Fruit fly (Drosophila melanogaster): Measurements from ENCODE around the gene Vps16B.
A peak's percentile ranks its signal among the peaks of the same experiment; 100 is the strongest.

Gene Vps16B

DNA sequence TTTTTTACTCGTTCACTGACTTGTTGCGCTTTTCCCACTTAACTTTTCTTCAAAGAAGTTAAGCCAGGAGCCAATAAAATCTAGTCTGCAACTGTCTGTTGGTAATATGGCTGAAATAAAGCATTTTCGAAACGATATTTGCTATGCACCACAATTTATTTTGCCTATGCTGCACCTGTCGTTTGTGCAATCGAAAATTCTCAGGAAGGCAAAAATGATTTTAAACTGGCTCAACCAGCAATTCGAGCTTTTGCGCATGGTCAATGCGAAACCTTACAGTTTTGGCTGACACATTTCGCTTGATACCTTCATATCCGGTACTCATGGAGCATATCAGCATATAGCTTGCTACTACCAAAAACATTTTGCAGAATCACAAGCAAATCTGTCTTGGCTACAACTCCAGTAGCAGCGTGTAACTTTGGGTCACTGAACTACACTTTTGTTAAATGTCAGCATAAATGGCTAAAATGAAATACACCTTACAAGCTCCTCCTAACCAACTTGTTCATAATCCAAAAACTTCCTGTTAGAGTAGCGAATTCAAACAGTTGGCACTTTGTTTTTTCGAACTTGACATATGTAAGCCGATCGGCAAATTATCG, 23.6 kb upstream of the Vps16B start:
- no peak for TF ChIP-seq pan (optimal IDR thresholded peaks at IDR 0.05)
- TF ChIP-seq OdsH (GFP tag; optimal IDR thresholded peaks at IDR 0.05), result no peak
- TF ChIP-seq tai (GFP tag; optimal IDR thresholded peaks at IDR 0.05), result no peak
- TF ChIP-seq br (GFP tag; optimal IDR thresholded peaks at IDR 0.05), result no peak
- no peak for TF ChIP-seq N (GFP tag; optimal IDR thresholded peaks at IDR 0.05)
- TF ChIP-seq Abd-B (GFP tag; optimal IDR thresholded peaks at IDR 0.05), result no peak
- no peak for TF ChIP-seq foxo (GFP tag; optimal IDR thresholded peaks at IDR 0.05)

DNA sequence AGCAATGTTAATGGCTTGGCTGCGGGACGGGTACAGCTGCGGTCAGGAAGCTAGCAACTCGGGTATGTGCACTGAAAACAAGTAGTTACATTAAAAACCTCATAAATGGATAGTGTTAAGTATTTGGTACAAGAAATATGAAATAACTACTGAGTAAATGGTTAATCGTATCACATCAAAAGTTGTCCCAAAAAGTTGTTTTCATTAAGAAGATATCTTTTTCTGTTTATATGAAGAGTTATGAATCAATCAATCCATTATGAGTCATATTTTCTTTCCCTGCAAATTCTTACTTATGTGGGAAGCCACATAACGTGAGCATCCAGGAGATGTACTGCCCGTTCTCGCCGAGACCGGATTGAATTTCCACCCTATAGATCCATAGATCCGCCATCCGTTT, 22.5 kb upstream of the Vps16B start:
- TF ChIP-seq h (GFP tag; optimal IDR thresholded peaks at IDR 0.05) (no peak), br (GFP tag; optimal IDR thresholded peaks at IDR 0.05) (no peak)

DNA sequence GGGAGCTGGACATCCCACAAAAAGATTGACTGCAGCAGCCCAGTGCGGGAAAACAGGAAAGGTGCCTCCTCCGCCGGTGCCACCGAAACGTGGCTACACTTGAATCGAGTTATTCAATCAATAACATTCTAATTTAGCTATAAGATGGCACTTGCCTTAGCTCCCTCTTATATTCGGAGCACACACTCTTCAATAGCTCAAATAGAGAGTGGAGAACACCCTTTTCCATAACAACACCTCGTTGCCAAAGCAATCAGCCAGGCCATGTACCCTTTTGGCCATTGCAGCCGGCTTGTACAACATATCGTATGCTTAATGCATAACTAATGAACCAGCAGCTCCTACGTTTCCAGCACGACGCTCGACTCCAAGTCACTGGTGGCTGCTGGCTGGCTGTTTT, 21.5 kb upstream of the Vps16B start:
- TF ChIP-seq woc (GFP tag; optimal IDR thresholded peaks at IDR 0.05) (no peak), Vsx2 (GFP tag; optimal IDR thresholded peaks at IDR 0.05; ENCODE audit: partially characterized antibody) (no peak), CG32264 (GFP tag; optimal IDR thresholded peaks at IDR 0.05) (no peak)

DNA sequence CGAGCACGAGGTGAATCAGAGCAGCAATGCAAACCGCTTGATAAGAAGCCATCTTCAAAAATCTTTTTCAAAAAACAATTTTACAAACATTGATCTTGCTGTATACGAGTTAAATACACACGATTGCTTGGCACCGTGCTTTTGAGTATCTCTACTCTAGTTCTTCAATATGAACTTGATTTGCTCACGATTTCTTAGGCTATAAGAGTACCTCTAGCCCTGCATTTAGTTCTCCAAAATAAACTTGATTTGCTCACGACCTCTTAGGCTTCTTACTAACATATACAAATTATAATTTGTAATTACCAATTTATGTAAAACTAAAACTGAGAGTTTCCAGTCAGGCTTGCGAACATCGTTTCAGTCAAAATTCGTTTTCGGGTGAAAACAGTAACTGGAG, 19.9 kb upstream of the Vps16B start, which contains the start of gene CG42592:
Gene CG42592, minus strand, starts transcription at position 101 of the 400 bp plus-strand sequence.
- TF ChIP-seq N (GFP tag; optimal IDR thresholded peaks at IDR 0.05), result no peak
- no peak for TF ChIP-seq GATAd (GFP tag; optimal IDR thresholded peaks at IDR 0.05)
- no peak for TF ChIP-seq sv (GFP tag; optimal IDR thresholded peaks at IDR 0.05)
- TF ChIP-seq Dif (GFP tag; optimal IDR thresholded peaks at IDR 0.05; ENCODE audit: partially characterized antibody), result no peak
- TF ChIP-seq Myc (optimal IDR thresholded peaks at IDR 0.05), result no peak
- TF ChIP-seq psq (GFP tag; optimal IDR thresholded peaks at IDR 0.05), result no peak
- no peak for TF ChIP-seq Dfd (GFP tag; optimal IDR thresholded peaks at IDR 0.05)
- no peak for TF ChIP-seq foxo (GFP tag; optimal IDR thresholded peaks at IDR 0.05)
- TF ChIP-seq Abd-B (GFP tag; optimal IDR thresholded peaks at IDR 0.05), result no peak
- TF ChIP-seq Vsx2 (GFP tag; optimal IDR thresholded peaks at IDR 0.05; ENCODE audit: partially characterized antibody), result no peak
- no peak for TF ChIP-seq HLH106 (tag; optimal IDR thresholded peaks at IDR 0.05)
- no peak for TF ChIP-seq usp (GFP tag; optimal IDR thresholded peaks at IDR 0.05)
- no peak for TF ChIP-seq sage (GFP tag; optimal IDR thresholded peaks at IDR 0.05)
- TF ChIP-seq h (GFP tag; optimal IDR thresholded peaks at IDR 0.05), result no peak
- no peak for TF ChIP-seq CrebA (GFP tag; optimal IDR thresholded peaks at IDR 0.05; ENCODE audit: borderline replicate concordance)
- no peak for TF ChIP-seq Hnf4 (GFP tag; optimal IDR thresholded peaks at IDR 0.05)
- no peak for TF ChIP-seq ey (GFP tag; optimal IDR thresholded peaks at IDR 0.05)
- TF ChIP-seq fru (GFP tag; optimal IDR thresholded peaks at IDR 0.05), result no peak

DNA sequence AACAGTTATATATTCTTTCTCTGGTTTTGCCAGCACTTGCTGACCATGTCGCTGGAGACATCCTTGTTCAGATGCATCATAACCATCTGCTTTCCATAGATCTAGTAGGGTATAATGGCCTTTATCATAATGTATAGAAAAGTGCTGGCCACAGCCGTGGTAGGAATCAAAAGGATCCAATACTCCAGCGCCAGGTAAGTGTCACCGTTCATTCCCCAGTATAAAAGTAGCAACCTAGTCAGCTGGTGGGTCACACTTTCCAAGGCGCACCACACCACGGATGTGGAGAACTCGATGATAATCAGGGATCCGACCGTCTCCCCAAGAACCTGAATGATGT, 19.4 kb upstream of the Vps16B start, which contains the start of gene Prtl99C:
Gene Prtl99C, plus strand, starts transcription at position 241 of the 340 bp plus-strand sequence.
- TF ChIP-seq ey (GFP tag; optimal IDR thresholded peaks at IDR 0.05), result no peak
- TF ChIP-seq sage (GFP tag; optimal IDR thresholded peaks at IDR 0.05), result no peak
- no peak for TF ChIP-seq br (GFP tag; optimal IDR thresholded peaks at IDR 0.05)
- TF ChIP-seq tai (GFP tag; optimal IDR thresholded peaks at IDR 0.05), result no peak
- no peak for TF ChIP-seq usp (GFP tag; optimal IDR thresholded peaks at IDR 0.05)
- no peak for TF ChIP-seq fru (GFP tag; optimal IDR thresholded peaks at IDR 0.05)
- TF ChIP-seq h (GFP tag; optimal IDR thresholded peaks at IDR 0.05), result no peak
- no peak for TF ChIP-seq psq (GFP tag; optimal IDR thresholded peaks at IDR 0.05)
- no peak for TF ChIP-seq dsf (GFP tag; optimal IDR thresholded peaks at IDR 0.05; ENCODE audit: borderline replicate concordance)
- TF ChIP-seq Hnf4 (GFP tag; optimal IDR thresholded peaks at IDR 0.05), result no peak
- no peak for TF ChIP-seq Mio (GFP tag; optimal IDR thresholded peaks at IDR 0.05)
- no peak for TF ChIP-seq woc (GFP tag; optimal IDR thresholded peaks at IDR 0.05)
- TF ChIP-seq dl (GFP tag; optimal IDR thresholded peaks at IDR 0.05; ENCODE audit: insufficient read depth in 1 of 2, partially characterized antibody in 2 of 2), result no peak

DNA sequence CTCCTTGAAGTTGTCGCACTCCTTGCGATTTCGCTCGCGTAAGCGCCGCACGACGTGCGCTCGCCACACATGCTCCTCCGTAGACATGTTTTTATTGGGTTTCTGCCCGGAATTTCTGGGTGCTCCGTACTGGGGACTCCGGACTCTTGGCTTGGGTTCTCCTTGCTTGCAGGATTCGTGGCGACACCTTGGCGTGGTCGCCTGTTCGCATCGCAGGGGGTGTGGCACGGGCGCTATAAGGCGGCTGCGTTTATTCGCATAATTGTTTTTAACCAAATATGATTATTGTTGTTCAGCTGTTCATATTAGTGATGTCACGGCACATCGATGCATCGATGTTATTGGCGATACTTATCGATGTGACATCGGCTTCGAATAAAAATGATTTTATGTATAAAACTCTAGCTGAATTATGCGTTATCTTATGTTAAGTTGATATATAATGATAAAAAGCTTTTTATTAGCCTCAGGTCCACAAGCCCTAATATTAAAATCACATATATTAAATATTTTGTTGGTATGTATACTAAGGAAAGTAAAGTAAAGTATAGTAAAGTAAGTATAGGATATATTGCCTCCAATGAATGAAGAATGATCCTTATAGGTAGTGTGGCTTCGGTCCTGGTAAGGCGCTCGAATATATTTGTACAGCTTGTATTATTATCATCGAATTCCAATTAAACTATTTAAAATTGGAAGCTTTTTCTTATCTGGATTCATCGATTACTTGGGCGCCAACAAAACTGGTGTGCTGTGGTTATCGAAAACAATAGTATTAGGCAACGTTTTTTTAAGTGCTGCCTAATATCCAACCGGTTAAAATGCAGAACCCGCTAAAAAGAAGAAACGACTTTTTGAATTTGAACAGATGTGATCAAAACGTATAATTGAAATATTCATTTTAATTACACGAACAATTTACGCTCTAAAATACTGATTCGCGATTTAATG, 18.8 kb upstream of the Vps16B start, which contains the start of gene Atg16:
Gene Atg16, minus strand, starts transcription at position 343 of the 951 bp plus-strand sequence.
- TF ChIP-seq CrebA (GFP tag; optimal IDR thresholded peaks at IDR 0.05; ENCODE audit: borderline replicate concordance), result no peak
- TF ChIP-seq rgr (GFP tag; optimal IDR thresholded peaks at IDR 0.05), result peak; percentile 11
- peak; percentile 42 for TF ChIP-seq tai (GFP tag; optimal IDR thresholded peaks at IDR 0.05)
- TF ChIP-seq Hnf4 (GFP tag; optimal IDR thresholded peaks at IDR 0.05), result peak; percentile 59
- peak; percentile 30 for TF ChIP-seq woc (GFP tag; optimal IDR thresholded peaks at IDR 0.05)
- no peak for TF ChIP-seq Hr78 (GFP tag; optimal IDR thresholded peaks at IDR 0.05)
- peak; percentile 25 for TF ChIP-seq fru (GFP tag; optimal IDR thresholded peaks at IDR 0.05)
- no peak for TF ChIP-seq dmrt93B (GFP tag; optimal IDR thresholded peaks at IDR 0.05)
- TF ChIP-seq brk (GFP tag; optimal IDR thresholded peaks at IDR 0.05), result peak; percentile 17
- peak; percentile 25 for TF ChIP-seq Jra (GFP tag; optimal IDR thresholded peaks at IDR 0.05)
- peak; percentile 7 for TF ChIP-seq psq (GFP tag; optimal IDR thresholded peaks at IDR 0.05)
- no peak for TF ChIP-seq Sp1 (GFP tag; optimal IDR thresholded peaks at IDR 0.05)
- no peak for TF ChIP-seq sv (GFP tag; optimal IDR thresholded peaks at IDR 0.05)
- TF ChIP-seq br (GFP tag; optimal IDR thresholded peaks at IDR 0.05), result peak; percentile 1
- TF ChIP-seq h (GFP tag; optimal IDR thresholded peaks at IDR 0.05), result no peak
- TF ChIP-seq ey (GFP tag; optimal IDR thresholded peaks at IDR 0.05), result peak; percentile 2
- TF ChIP-seq Hr83 (GFP tag; optimal IDR thresholded peaks at IDR 0.05; ENCODE audit: poor library complexity, severe bottlenecking), result peak; percentile 59
